Fruit fly (Drosophila melanogaster) whole organism, wandering third instar larva: ENCODE results near the gene CG12439.
A peak's percentile ranks its signal among the peaks of the same experiment; 100 is the strongest.

Source experiments
- Abd-B ChIP-seq: fragments of >200 bp; optimal IDR thresholded peaks from 2 replicates; lab custom pipeline; 2017; ENCODE audit warnings: missing biosample characterization, missing genetic modification characterization
- CG32264 ChIP-seq: fragments of 200-800 bp; sonication (Bioruptor generic); optimal IDR thresholded peaks from 2 replicates; lab custom pipeline; 2016; ENCODE audit warnings: missing biosample characterization, missing genetic modification characterization
- CG9705 ChIP-seq: fragments of 200-800 bp; sonication (Bioruptor generic); optimal IDR thresholded peaks from 2 replicates; lab custom pipeline; 2018; ENCODE audit warnings: missing biosample characterization, mild to moderate bottlenecking, missing genetic modification characterization
- CrebA ChIP-seq: fragments of 200-800 bp; sonication (Bioruptor generic); optimal IDR thresholded peaks from 2 replicates; lab custom pipeline; 2016; ENCODE audit warnings: missing biosample characterization, mild to moderate bottlenecking, missing genetic modification characterization, borderline replicate concordance
- Dfd ChIP-seq: fragments of >200 bp; optimal IDR thresholded peaks from 2 replicates; lab custom pipeline; 2017; ENCODE audit warnings: missing biosample characterization, missing genetic modification characterization
- Dif ChIP-seq: fragments of 200-275, 200-300 bp; sonication (Bioruptor generic); optimal IDR thresholded peaks from 2 replicates; lab custom pipeline; 2018; ENCODE audit warnings: missing biosample characterization, missing genetic modification characterization; ENCODE audit not compliant: partially characterized antibody
- GATAd ChIP-seq: sonication (Bioruptor generic); optimal IDR thresholded peaks from 2 replicates; lab custom pipeline; 2016; ENCODE audit warnings: missing biosample characterization, missing genetic modification characterization
- HLH106 ChIP-seq: fragments of 200-800 bp; optimal IDR thresholded peaks from 3 replicates; lab custom pipeline; 2019; ENCODE audit warnings: missing biosample characterization, mild to moderate bottlenecking, missing genetic modification characterization, moderate library complexity
- Hr78 ChIP-seq: fragments of >200 bp; optimal IDR thresholded peaks from 2 replicates; lab custom pipeline; 2017; ENCODE audit warnings: missing biosample characterization, missing genetic modification characterization
- Hr83 ChIP-seq: fragments of 200-300 bp; sonication (Bioruptor generic); optimal IDR thresholded peaks from 2 replicates; lab custom pipeline; 2016; ENCODE audit warnings: missing biosample characterization, mild to moderate bottlenecking, missing genetic modification characterization, moderate library complexity; ENCODE audit not compliant: poor library complexity, severe bottlenecking
- Jra ChIP-seq: sonication (Bioruptor generic); optimal IDR thresholded peaks from 2 replicates; lab custom pipeline; 2016; ENCODE audit warnings: missing biosample characterization, missing genetic modification characterization
- Mio ChIP-seq: sonication (Bioruptor generic); optimal IDR thresholded peaks from 2 replicates; lab custom pipeline; 2016; ENCODE audit warnings: missing biosample characterization, missing genetic modification characterization
- Myc ChIP-seq: fragments of >200 bp; optimal IDR thresholded peaks from 2 replicates; lab custom pipeline; 2017
- N ChIP-seq: fragments of >200 bp; optimal IDR thresholded peaks from 2 replicates; lab custom pipeline; 2018; ENCODE audit warnings: missing biosample characterization, missing external identifiers, missing genetic modification characterization
- OdsH ChIP-seq: fragments of 200-800 bp; sonication (Bioruptor generic); optimal IDR thresholded peaks from 2 replicates; lab custom pipeline; 2016; ENCODE audit warnings: missing biosample characterization, mild to moderate bottlenecking, missing genetic modification characterization
- Sp1 ChIP-seq: fragments of 200-800 bp; sonication (Bioruptor generic); optimal IDR thresholded peaks from 3 replicates; lab custom pipeline; 2019; ENCODE audit warnings: missing biosample characterization, mild to moderate bottlenecking, missing genetic modification characterization, moderate library complexity
- Vsx2 ChIP-seq: fragments of 200-300, 225-300 bp; sonication (Bioruptor generic); optimal IDR thresholded peaks from 2 replicates; lab custom pipeline; 2018; ENCODE audit warnings: missing biosample characterization, missing genetic modification characterization; ENCODE audit not compliant: partially characterized antibody
- br ChIP-seq: fragments of 200-800 bp; sonication (Bioruptor generic); optimal IDR thresholded peaks from 2 replicates; lab custom pipeline; 2016; ENCODE audit warnings: missing biosample characterization, missing genetic modification characterization
- brk ChIP-seq: fragments of 200-800 bp; sonication (Bioruptor generic); optimal IDR thresholded peaks from 2 replicates; lab custom pipeline; 2016; ENCODE audit warnings: missing biosample characterization, mild to moderate bottlenecking, missing genetic modification characterization
- dl ChIP-seq, 2 experiments: fragments of 175-275, 200-275 bp in 1 of 2; fragments of 200-275 bp in 1 of 2; sonication (Bioruptor generic); optimal IDR thresholded peaks; lab custom pipeline; 2018; ENCODE audit warnings: mild to moderate bottlenecking in 2 of 2, missing biosample characterization in 2 of 2, missing genetic modification characterization in 2 of 2, moderate library complexity in 2 of 2; ENCODE audit not compliant: partially characterized antibody in 2 of 2, insufficient read depth in 1 of 2
- dsf ChIP-seq: sonication (Bioruptor generic); optimal IDR thresholded peaks from 2 replicates; lab custom pipeline; 2016; ENCODE audit warnings: missing biosample characterization, missing genetic modification characterization, borderline replicate concordance
- ey ChIP-seq: fragments of 200-800 bp; sonication (Bioruptor generic); optimal IDR thresholded peaks from 2 replicates; lab custom pipeline; 2016; ENCODE audit warnings: missing biosample characterization, missing genetic modification characterization
- foxo ChIP-seq, 2 experiments: fragments of 200-800 bp; sonication (Bioruptor generic); optimal IDR thresholded peaks; 2 replicates in 1 of 2; 3 replicates in 1 of 2; lab custom pipeline; 2016 to 2017; ENCODE audit warnings: missing biosample characterization in 2 of 2, missing genetic modification characterization in 2 of 2
- h ChIP-seq: fragments of 200-800 bp; sonication (Bioruptor generic); optimal IDR thresholded peaks from 3 replicates; lab custom pipeline; 2016; ENCODE audit warnings: missing biosample characterization, mild to moderate bottlenecking, missing genetic modification characterization
- jim ChIP-seq: fragments of 175-275, 200-325 bp; sonication (Bioruptor generic); optimal IDR thresholded peaks from 2 replicates; lab custom pipeline; 2016; ENCODE audit warnings: missing biosample characterization, mild to moderate bottlenecking, missing genetic modification characterization
- lola ChIP-seq: fragments of >200 bp; optimal IDR thresholded peaks from 2 replicates; lab custom pipeline; 2017; ENCODE audit warnings: missing biosample characterization, missing genetic modification characterization
- pan ChIP-seq: fragments of >200 bp; optimal IDR thresholded peaks from 2 replicates; lab custom pipeline; 2017
- rgr ChIP-seq: fragments of 200-800 bp; sonication (Bioruptor generic); optimal IDR thresholded peaks from 3 replicates; lab custom pipeline; 2016; ENCODE audit warnings: missing biosample characterization, mild to moderate bottlenecking, missing genetic modification characterization
- sv ChIP-seq: fragments of 200-800 bp; sonication (Bioruptor generic); optimal IDR thresholded peaks from 3 replicates; lab custom pipeline; 2016; ENCODE audit warnings: missing biosample characterization, missing genetic modification characterization
- tai ChIP-seq: sonication (Bioruptor generic); optimal IDR thresholded peaks from 2 replicates; lab custom pipeline; 2016; ENCODE audit warnings: missing biosample characterization, missing genetic modification characterization
- usp ChIP-seq: fragments of >200 bp; optimal IDR thresholded peaks from 2 replicates; lab custom pipeline; 2017; ENCODE audit warnings: missing biosample characterization, missing genetic modification characterization
- woc ChIP-seq: sonication (Bioruptor generic); optimal IDR thresholded peaks from 2 replicates; lab custom pipeline; 2016; ENCODE audit warnings: missing biosample characterization, mild to moderate bottlenecking, missing genetic modification characterization

CG12439 gene

dm6 chr2L:9082750-9083149 is 5.8 kb downstream of the CG12439 start:
- TF ChIP-seq woc (GFP tag; lab: Kevin White, UChicago) (no peak), CG9705 (no peak), Myc (no peak), h (GFP tag; lab: Kevin White, UChicago) (no peak), Abd-B (GFP tag; lab: Kevin White, UChicago) (no peak), Hr78 (GFP tag; lab: Kevin White, UChicago) (no peak), GATAd (no peak), ey (GFP tag; lab: Kevin White, UChicago) (no peak)

DNA sequence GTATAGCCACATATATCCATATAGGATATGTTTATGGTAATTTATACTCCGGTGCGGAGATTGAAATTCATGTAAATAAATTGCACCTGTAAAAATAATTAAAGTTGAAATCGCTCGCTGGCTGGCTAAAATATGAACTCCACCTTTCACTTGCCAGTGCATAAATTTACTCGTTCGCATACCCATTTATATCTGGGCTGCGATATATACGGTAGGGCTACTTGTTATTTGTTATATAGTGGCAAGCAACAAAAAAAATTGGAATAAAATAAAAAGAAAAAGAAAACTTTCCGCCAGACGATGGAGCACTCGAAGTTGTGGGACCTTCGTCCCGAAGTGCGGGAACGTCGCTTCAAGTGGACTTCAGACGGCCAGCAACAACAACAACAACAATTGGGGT is 6.9 kb downstream of the CG12439 start, which contains the start of gene Toll-4:
Gene Toll-4 (plus strand): TSS at position 301 of the 400 bp plus-strand sequence.
- TF ChIP-seq CG32264 (GFP tag; lab: Kevin White, UChicago) (no peak), GATAd (no peak), lola (GFP tag; lab: Kevin White, UChicago) (no peak), Vsx2 (no peak), CrebA (GFP tag; lab: Kevin White, UChicago) (no peak), dl (GFP tag; optimal IDR thresholded peaks at IDR 0.05; lab: Kevin White, UChicago; ENCODE audit: insufficient read depth in 1 of 2, partially characterized antibody in 2 of 2) (no peak), Mio (GFP tag; lab: Kevin White, UChicago) (no peak), Hr78 (GFP tag; lab: Kevin White, UChicago) (no peak), Dif (GFP tag; lab: Kevin White, UChicago) (no peak), h (GFP tag; lab: Kevin White, UChicago) (no peak), sv (GFP tag; lab: Kevin White, UChicago) (no peak), Myc (no peak), jim (no peak), tai (no peak), Dfd (no peak)

DNA sequence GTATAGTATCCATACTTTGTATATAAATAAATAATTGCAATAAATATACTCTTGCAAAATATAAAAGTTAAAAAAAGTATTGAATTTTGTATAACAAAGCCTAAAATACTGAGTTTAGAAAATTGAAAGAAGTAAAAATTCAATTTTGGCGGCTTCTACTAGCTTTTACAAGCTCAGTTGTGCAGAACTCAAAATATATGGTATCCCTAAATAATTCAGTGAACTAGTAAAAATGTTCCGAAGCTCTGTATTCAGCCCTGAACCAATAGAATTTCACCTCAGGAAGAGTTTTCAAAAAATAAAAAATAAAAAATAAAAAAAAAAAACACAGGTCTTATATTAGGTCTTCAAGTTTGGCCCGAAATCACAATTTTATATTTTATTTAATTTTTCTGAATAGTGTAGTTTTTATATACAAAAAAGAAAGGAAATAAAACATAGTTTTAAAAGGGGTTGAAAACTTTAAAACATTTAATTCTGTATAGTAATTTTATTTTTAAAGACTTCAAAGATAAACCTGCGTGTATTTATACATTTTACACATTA is 12.7 kb downstream of the CG12439 start:
- TF ChIP-seq Dif (GFP tag; lab: Kevin White, UChicago) (peak; percentile 38), h (GFP tag; lab: Kevin White, UChicago) (no peak)
- TF ChIP-seq, all 38 proteins: peak for 1

DNA sequence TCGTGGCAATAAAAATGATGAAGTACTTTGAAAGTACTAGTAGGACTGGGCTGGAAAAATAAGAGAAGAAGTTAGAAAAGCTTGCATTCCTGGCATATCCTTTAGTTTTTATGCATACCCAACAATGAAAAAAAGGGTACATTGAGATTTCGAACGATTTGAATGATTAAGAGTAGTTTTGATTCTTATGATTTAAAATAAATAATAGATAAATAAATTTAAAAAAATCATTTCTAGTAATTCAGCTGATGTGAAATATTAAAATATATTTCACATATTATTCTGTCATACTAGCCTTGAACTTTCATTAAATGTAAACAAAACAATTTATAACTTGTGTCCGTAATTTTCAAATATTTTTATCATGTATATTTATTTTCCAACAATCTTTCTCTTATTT is 20.3 kb downstream of the CG12439 start, which contains the start of gene CG31609:
Gene CG31609 (plus strand): TSS at position 301 of the 400 bp plus-strand sequence.
- no peak for TF ChIP-seq Mio (GFP tag; lab: Kevin White, UChicago)
- TF ChIP-seq dsf, result no peak
- TF ChIP-seq rgr (GFP tag; lab: Kevin White, UChicago), result no peak
- no peak for TF ChIP-seq pan (lab: Kevin White, UChicago)
- no peak for TF ChIP-seq N (GFP tag; lab: Kevin White, UChicago)

DNA sequence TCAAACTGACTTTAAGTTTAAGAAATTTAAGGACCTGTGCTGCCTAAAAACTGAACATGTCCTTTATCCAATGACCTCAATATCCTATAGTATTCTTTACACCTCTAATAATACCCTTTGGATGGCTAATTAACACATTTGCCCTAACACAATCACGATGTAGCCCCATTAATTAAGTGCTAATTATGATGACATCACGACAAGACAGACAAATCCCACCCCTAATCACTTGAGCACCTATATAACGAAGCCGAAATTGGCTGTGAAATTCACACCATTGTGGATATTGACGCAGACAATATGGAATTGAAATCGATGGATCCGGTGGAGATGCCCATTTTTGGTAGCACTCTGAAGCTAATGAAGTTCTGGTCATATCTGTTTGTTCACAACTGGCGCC is 34.6 kb downstream of the CG12439 start, which contains the start of gene Or30a:
Gene Or30a (plus strand): TSS at position 301 of the 400 bp plus-strand sequence.
- TF ChIP-seq brk (GFP tag; lab: Kevin White, UChicago) (no peak), CG9705 (no peak), usp (GFP tag; lab: Kevin White, UChicago) (no peak), Sp1 (GFP tag; lab: Kevin White, UChicago) (no peak), ey (GFP tag; lab: Kevin White, UChicago) (no peak), br (GFP tag; lab: Kevin White, UChicago) (no peak), jim (no peak), HLH106 (no peak), Jra (GFP tag; lab: Kevin White, UChicago) (no peak), OdsH (no peak), Dfd (no peak), Hr83 (GFP tag; lab: Kevin White, UChicago) (no peak), foxo (GFP tag; optimal IDR thresholded peaks at IDR 0.05; lab: Kevin White, UChicago) (no peak)
